Comparison of ENCODE assay signal across 4 worm cellular contexts in the genomic region with DNA sequence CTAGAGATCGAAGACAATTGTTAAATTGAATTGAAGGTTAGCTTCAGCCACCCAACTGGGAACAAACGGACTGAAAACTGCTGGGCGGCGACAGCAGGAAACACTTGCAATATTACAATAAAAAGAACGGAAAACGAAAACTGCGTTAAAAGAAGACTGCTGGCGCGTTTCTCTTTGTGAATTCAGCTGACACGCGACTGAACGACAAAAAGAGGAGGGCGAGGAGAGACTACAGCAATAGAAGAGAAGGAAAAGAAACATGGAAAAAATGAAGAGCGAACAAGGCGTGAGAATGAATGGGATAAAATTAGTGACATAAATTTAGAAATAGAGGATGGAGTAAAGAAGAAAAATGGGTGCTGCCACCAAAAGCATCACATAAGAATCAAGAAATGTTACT.
TF ChIP-seq lines count a peak whose summit lies in the region.

No protein-coding gene starts in this region.

TF ChIP-seq in whole organism, L2 larva, 48 proteins besides CTCF, POLR2A, EP300 and RAD21 (continues in another document):
- TF ChIP-seq nhr-6 (tag; optimal IDR thresholded peaks at IDR 0.05; lab: Kevin White, UChicago), result peak; percentile 90
- TF ChIP-seq nhr-25 (tag; optimal IDR thresholded peaks at IDR 0.05; lab: Kevin White, UChicago), result peak; percentile 95
- TF ChIP-seq lin-11 (tag; optimal IDR thresholded peaks at IDR 0.05; lab: Kevin White, UChicago), result peak; percentile 71
- TF ChIP-seq gmeb-1 (tag; optimal IDR thresholded peaks at IDR 0.05; lab: Kevin White, UChicago), result peak; percentile 85
- peak; percentile 20 for TF ChIP-seq nhr-77 (tag; optimal IDR thresholded peaks at IDR 0.05; lab: Kevin White, UChicago)
- peak; percentile 94 for TF ChIP-seq mab-5 (tag; optimal IDR thresholded peaks at IDR 0.05; lab: Kevin White, UChicago)
- peak; percentile 52 for TF ChIP-seq blmp-1 (tag; optimal IDR thresholded peaks at IDR 0.05; lab: Kevin White, UChicago; ENCODE audit: insufficient read depth)
- TF ChIP-seq sma-3 (GFP tag; optimal IDR thresholded peaks at IDR 0.05; lab: Kevin White, UChicago), result peak; percentile 90
- TF ChIP-seq ztf-11 (tag; optimal IDR thresholded peaks at IDR 0.05; lab: Kevin White, UChicago), result no peak
- peak; percentile 90 for TF ChIP-seq nhr-129 (tag; optimal IDR thresholded peaks at IDR 0.05; lab: Kevin White, UChicago)
- TF ChIP-seq dmd-4 (tag; optimal IDR thresholded peaks at IDR 0.05; lab: Kevin White, UChicago), result peak; percentile 18
- no peak for TF ChIP-seq ztf-1 (GFP tag; conservative IDR thresholded peaks at IDR 0.05; lab: Robert Waterston, UW)
- TF ChIP-seq sma-9 (GFP tag; optimal IDR thresholded peaks at IDR 0.05; lab: Kevin White, UChicago), result peak; percentile 96
- no peak for TF ChIP-seq sma-9 (tag; optimal IDR thresholded peaks at IDR 0.05; lab: Kevin White, UChicago)
- TF ChIP-seq F13H6.1 (tag; optimal IDR thresholded peaks at IDR 0.05; lab: Kevin White, UChicago), result peak; percentile 93
- TF ChIP-seq sem-4 (tag; optimal IDR thresholded peaks at IDR 0.05; lab: Kevin White, UChicago), result peak; percentile 93
- peak; percentile 91 for TF ChIP-seq nhr-21 (tag; optimal IDR thresholded peaks at IDR 0.05; lab: Kevin White, UChicago)
- TF ChIP-seq ztf-4 (tag; optimal IDR thresholded peaks at IDR 0.05; lab: Kevin White, UChicago), result peak; percentile 87
- TF ChIP-seq C34F6.9 (tag; optimal IDR thresholded peaks at IDR 0.05; lab: Kevin White, UChicago), result peak; percentile 94
- TF ChIP-seq snpc-4 (tag; optimal IDR thresholded peaks at IDR 0.05; lab: Kevin White, UChicago), result peak; percentile 72
- no peak for TF ChIP-seq R02D3.7 (tag; optimal IDR thresholded peaks at IDR 0.05; lab: Kevin White, UChicago)
- no peak for TF ChIP-seq nhr-12 (tag; optimal IDR thresholded peaks at IDR 0.05; lab: Kevin White, UChicago)

TF ChIP-seq in whole organism, L4 larva, 104 proteins besides CTCF, POLR2A, EP300 and RAD21 (continues in another document):
- TF ChIP-seq Y48G9A.11 (GFP tag; IDR thresholded peaks at IDR 0.05; lab: Robert Waterston, UW) (no peak), Y105C5A.15 (GFP tag; IDR thresholded peaks at IDR 0.05; lab: Robert Waterston, UW) (no peak), nhr-6 (tag; optimal IDR thresholded peaks at IDR 0.05; lab: Kevin White, UChicago) (peak; percentile 88), nhr-10 (tag; optimal IDR thresholded peaks at IDR 0.05; lab: Kevin White, UChicago) (no peak), pha-4 (GFP tag; IDR thresholded peaks at IDR 0.05; lab: Robert Waterston, UW) (peak; percentile 70), pha-4 (tag; optimal IDR thresholded peaks at IDR 0.05; lab: Kevin White, UChicago) (peak; percentile 33), hlh-11 (tag; optimal IDR thresholded peaks at IDR 0.05; lab: Kevin White, UChicago) (peak; percentile 97), nhr-25 (tag; optimal IDR thresholded peaks at IDR 0.05; lab: Kevin White, UChicago; ENCODE audit: borderline replicate concordance, insufficient read depth) (peak; percentile 67), F49E8.2 (tag; optimal IDR thresholded peaks at IDR 0.05; lab: Kevin White, UChicago; ENCODE audit: borderline replicate concordance) (no peak), lin-15B (tag; optimal IDR thresholded peaks at IDR 0.05; lab: Kevin White, UChicago) (no peak), lin-38 (GFP tag; IDR thresholded peaks at IDR 0.05; lab: Robert Waterston, UW) (peak; percentile 71; the same call in 1 of the 2 replicates), zag-1 (tag; optimal IDR thresholded peaks at IDR 0.05; lab: Kevin White, UChicago) (no peak), nhr-48 (tag; optimal IDR thresholded peaks at IDR 0.05; lab: Kevin White, UChicago) (peak; percentile 72), nhr-76 (tag; optimal IDR thresholded peaks at IDR 0.05; lab: Kevin White, UChicago) (no peak), T26A8.4 (GFP tag; IDR thresholded peaks at IDR 0.05; lab: Robert Waterston, UW) (peak; percentile 82), tra-1 (GFP tag; IDR thresholded peaks at IDR 0.05; lab: Robert Waterston, UW) (0 out of 2 replicates have a peak, but pooled peaks have one; percentile 47), arid-1 (GFP tag; conservative IDR thresholded peaks at IDR 0.05; lab: Robert Waterston, UW) (0 out of 2 replicates have a peak, but pooled peaks have one; percentile 11), snpc-4 (tag; optimal IDR thresholded peaks at IDR 0.05; lab: Kevin White, UChicago) (no peak), lin-13 (GFP tag; optimal IDR thresholded peaks at IDR 0.05; lab: Kevin White, UChicago) (peak; percentile 47), madf-9 (GFP tag; conservative IDR thresholded peaks at IDR 0.05; lab: Robert Waterston, UW) (peak; percentile 57; the same call in 1 of the 2 replicates), rbr-2 (tag; optimal IDR thresholded peaks at IDR 0.05; lab: Kevin White, UChicago) (peak; percentile 92)

TF ChIP-seq in whole organism, late embryonic, 69 proteins besides CTCF, POLR2A, EP300 and RAD21 (continues in another document):
- no peak for TF ChIP-seq T23F11.4 (GFP tag; optimal IDR thresholded peaks at IDR 0.05; lab: Kevin White, UChicago)
- TF ChIP-seq pha-2 (tag; optimal IDR thresholded peaks at IDR 0.05; lab: Kevin White, UChicago), result no peak
- peak; percentile 40 for TF ChIP-seq pros-1 (tag; optimal IDR thresholded peaks at IDR 0.05; lab: Kevin White, UChicago)
- no peak for TF ChIP-seq ama-1 (optimal IDR thresholded peaks at IDR 0.05; lab: Kevin White, UChicago)
- no peak for TF ChIP-seq C38D4.7 (GFP tag; optimal IDR thresholded peaks at IDR 0.05; lab: Kevin White, UChicago)
- peak; percentile 46 for TF ChIP-seq hlh-8 (tag; optimal IDR thresholded peaks at IDR 0.05; lab: Kevin White, UChicago)
- TF ChIP-seq ceh-34 (tag; optimal IDR thresholded peaks at IDR 0.05; lab: Kevin White, UChicago), result peak; percentile 33
- no peak for TF ChIP-seq sox-2 (GFP tag; IDR thresholded peaks at IDR 0.05; lab: Robert Waterston, UW)
- no peak for TF ChIP-seq ceh-30 (tag; optimal IDR thresholded peaks at IDR 0.05; lab: Kevin White, UChicago)
- TF ChIP-seq nfya-1 (tag; optimal IDR thresholded peaks at IDR 0.05; lab: Kevin White, UChicago), result peak; percentile 76
- TF ChIP-seq ceh-24 (tag; optimal IDR thresholded peaks at IDR 0.05; lab: Kevin White, UChicago), result no peak
- no peak for TF ChIP-seq ztf-16 (tag; optimal IDR thresholded peaks at IDR 0.05; lab: Kevin White, UChicago)
- no peak for TF ChIP-seq K02D7.2 (tag; optimal IDR thresholded peaks at IDR 0.05; lab: Kevin White, UChicago)
- peak; percentile 32 for TF ChIP-seq elt-2 (tag; optimal IDR thresholded peaks at IDR 0.05; lab: Kevin White, UChicago)
- TF ChIP-seq ceh-19 (GFP tag; optimal IDR thresholded peaks at IDR 0.05; lab: Kevin White, UChicago), result no peak
- peak; percentile 15 for TF ChIP-seq lin-11 (tag; optimal IDR thresholded peaks at IDR 0.05; lab: Kevin White, UChicago)
- no peak for TF ChIP-seq dmd-4 (tag; optimal IDR thresholded peaks at IDR 0.05; lab: Kevin White, UChicago; ENCODE audit: borderline replicate concordance)
- peak; percentile 86 for TF ChIP-seq ceh-18 (tag; optimal IDR thresholded peaks at IDR 0.05; lab: Kevin White, UChicago)
- peak; percentile 5 for TF ChIP-seq sox-4 (tag; optimal IDR thresholded peaks at IDR 0.05; lab: Kevin White, UChicago)
- TF ChIP-seq hlh-13 (GFP tag; optimal IDR thresholded peaks at IDR 0.05; lab: Kevin White, UChicago), result no peak
- peak; percentile 11 for TF ChIP-seq ceh-6 (GFP tag; optimal IDR thresholded peaks at IDR 0.05; lab: Kevin White, UChicago)
- TF ChIP-seq nhr-11 (tag; optimal IDR thresholded peaks at IDR 0.05; lab: Kevin White, UChicago), result no peak
- no peak for TF ChIP-seq ceh-22 (tag; optimal IDR thresholded peaks at IDR 0.05; lab: Kevin White, UChicago)
- TF ChIP-seq ceh-9 (tag; optimal IDR thresholded peaks at IDR 0.05; lab: Kevin White, UChicago), result no peak
- peak; percentile 44 for TF ChIP-seq rnt-1 (tag; optimal IDR thresholded peaks at IDR 0.05; lab: Kevin White, UChicago)

TF ChIP-seq in whole organism, mixed stage, embryonic, 35 proteins besides CTCF, POLR2A, EP300 and RAD21:
- TF ChIP-seq ceh-43 (GFP tag; optimal IDR thresholded peaks at IDR 0.05; lab: Kevin White, UChicago) (no peak), sptf-1 (tag; optimal IDR thresholded peaks at IDR 0.05; lab: Kevin White, UChicago) (peak; percentile 77), cnd-1 (tag; optimal IDR thresholded peaks at IDR 0.05; lab: Kevin White, UChicago) (no peak), unc-120 (tag; optimal IDR thresholded peaks at IDR 0.05; lab: Kevin White, UChicago; ENCODE audit: poor library complexity, severe bottlenecking) (peak; percentile 82), M03D4.4 (tag; optimal IDR thresholded peaks at IDR 0.05; lab: Kevin White, UChicago) (peak; percentile 27), lsy-2 (tag; optimal IDR thresholded peaks at IDR 0.05; lab: Kevin White, UChicago) (peak; percentile 54), unc-62 (GFP tag; optimal IDR thresholded peaks at IDR 0.05; lab: Kevin White, UChicago) (peak; percentile 78), blmp-1 (tag; optimal IDR thresholded peaks at IDR 0.05; lab: Kevin White, UChicago) (no peak), nhr-12 (tag; optimal IDR thresholded peaks at IDR 0.05; lab: Kevin White, UChicago) (no peak), nhr-237 (tag; optimal IDR thresholded peaks at IDR 0.05; lab: Kevin White, UChicago) (peak; percentile 91), nhr-28 (tag; optimal IDR thresholded peaks at IDR 0.05; lab: Kevin White, UChicago) (no peak), elt-1 (tag; optimal IDR thresholded peaks at IDR 0.05; lab: Kevin White, UChicago; ENCODE audit: borderline replicate concordance, insufficient read depth) (no peak), lin-13 (tag; optimal IDR thresholded peaks at IDR 0.05; lab: Kevin White, UChicago) (no peak), ces-1 (GFP tag; optimal IDR thresholded peaks at IDR 0.05; lab: Kevin White, UChicago) (peak; percentile 79), ham-2 (GFP tag; optimal IDR thresholded peaks at IDR 0.05; lab: Kevin White, UChicago) (no peak), mep-1 (tag; optimal IDR thresholded peaks at IDR 0.05; lab: Kevin White, UChicago) (peak; percentile 76), hlh-1 (tag; optimal IDR thresholded peaks at IDR 0.05; lab: Kevin White, UChicago) (peak; percentile 39), pha-4 (tag; optimal IDR thresholded peaks at IDR 0.05; lab: Kevin White, UChicago) (peak; percentile 39), ztf-11 (tag; optimal IDR thresholded peaks at IDR 0.05; lab: Kevin White, UChicago) (peak; percentile 27), drap-1 (GFP tag; optimal IDR thresholded peaks at IDR 0.05; lab: Kevin White, UChicago) (peak; percentile 45)
